Fruit fly (Drosophila melanogaster) S2 (cell line): Measurements from ENCODE around the gene CG17078.
A peak's percentile ranks its signal among the peaks of the same experiment; 100 is the strongest.

Experiments used
- CG8478 ChIP-seq: fragments of >200 bp; optimal IDR thresholded peaks from 2 replicates; lab custom pipeline; 2018
- CTCF ChIP-seq, 2 experiments: fragments of >200 bp; optimal IDR thresholded peaks; 2 replicates each; lab custom pipeline; 2018

dm6 chr2L:277122-277671, 837 bp downstream of the CG17078 start, which contains the start of gene smo:
- TF ChIP-seq CTCF (optimal IDR thresholded peaks at IDR 0.05; lab: Kevin White, UChicago) (peak; percentile 32 to 54), CG8478 (lab: Kevin White, UChicago) (no peak)
